Worm (Caenorhabditis elegans) whole organism, young adult: ENCODE measurements around the gene C32C4.16.

Experiments
- B0336.3 ChIP-seq: fragments of 200-800 bp; sonication (Bioruptor generic); IDR thresholded peaks from 2 replicates; pipeline ENCODE4 v1.3.6; 2022; ENCODE audit warnings: missing genetic modification characterization, missing compliant biosample characterization
- C17E4.6 ChIP-seq: fragments of 200-800 bp; sonication (Bioruptor generic); IDR thresholded peaks from 2 replicates; pipeline ENCODE4 v1.3.6; 2022; ENCODE audit warnings: missing genetic modification reagents, missing genetic modification characterization, missing compliant biosample characterization
- D2030.7 ChIP-seq: fragments of 200-800 bp; sonication (Bioruptor generic); IDR thresholded peaks from 2 replicates; pipeline ENCODE4 v1.3.6; 2022; ENCODE audit warnings: missing genetic modification reagents, missing genetic modification characterization, missing compliant biosample characterization
- F10E7.11 ChIP-seq: sonication (generic microtip); optimal IDR thresholded peaks from 2 replicates; lab custom pipeline; 2017; ENCODE audit warnings: mild to moderate bottlenecking, missing genetic modification characterization, moderate library complexity, missing compliant biosample characterization
- F22D6.2 ChIP-seq: sonication (generic microtip); optimal IDR thresholded peaks from 2 replicates; lab custom pipeline; 2016; ENCODE audit warnings: mild to moderate bottlenecking, missing genetic modification characterization, missing compliant biosample characterization
- F23B12.7 ChIP-seq: sonication (generic microtip); optimal IDR thresholded peaks from 2 replicates; lab custom pipeline; 2017; ENCODE audit warnings: missing genetic modification characterization, mild to moderate bottlenecking, missing compliant biosample characterization, antibody characterized with exemption, moderate library complexity; ENCODE audit not compliant: insufficient read depth
- F37B4.10 ChIP-seq: fragments of 200-800 bp; sonication (Bioruptor generic); IDR thresholded peaks from 2 replicates; pipeline ENCODE4 v1.3.6; 2022; ENCODE audit warnings: missing genetic modification characterization, missing compliant biosample characterization
- F39B2.1 ChIP-seq: fragments of 200-800 bp; sonication (Bioruptor generic); IDR thresholded peaks from 2 replicates; pipeline ENCODE4 v1.3.6; 2022; ENCODE audit warnings: missing genetic modification reagents, missing genetic modification characterization, missing compliant biosample characterization
- F52B5.7 ChIP-seq: sonication (generic microtip); optimal IDR thresholded peaks from 2 replicates; lab custom pipeline; 2016; ENCODE audit warnings: mild to moderate bottlenecking, missing genetic modification characterization, missing compliant biosample characterization
- F57C9.4 ChIP-seq: sonication (generic microtip); optimal IDR thresholded peaks from 2 replicates; lab custom pipeline; 2017; ENCODE audit warnings: mild to moderate bottlenecking, missing genetic modification characterization, missing compliant biosample characterization
- K12H6.12 ChIP-seq: fragments of 200-800 bp; sonication (Bioruptor generic); optimal IDR thresholded peaks from 2 replicates; lab custom pipeline; 2018; ENCODE audit warnings: mild to moderate bottlenecking, missing genetic modification characterization, missing compliant biosample characterization
- T26A5.8 ChIP-seq: sonication (generic microtip); optimal IDR thresholded peaks from 2 replicates; lab custom pipeline; 2016; ENCODE audit warnings: missing genetic modification characterization, missing compliant biosample characterization
- akir-1 ChIP-seq: fragments of 200-800 bp; sonication (Bioruptor generic); optimal IDR thresholded peaks from 2 replicates; lab custom pipeline; 2018; ENCODE audit warnings: mild to moderate bottlenecking, missing genetic modification characterization, moderate library complexity, missing compliant biosample characterization
- aptf-2 ChIP-seq: fragments of 200-800 bp; sonication (Bioruptor generic); conservative IDR thresholded peaks from 2 replicates; pipeline ENCODE4 v1.3.6; 2022; ENCODE audit warnings: missing genetic modification reagents, missing genetic modification characterization, missing compliant biosample characterization
- athp-1 ChIP-seq: sonication (generic microtip); optimal IDR thresholded peaks from 2 replicates; lab custom pipeline; 2017; ENCODE audit warnings: mild to moderate bottlenecking, missing genetic modification characterization, missing compliant biosample characterization
- attf-3 ChIP-seq: fragments of 200-800 bp; sonication (Bioruptor generic); conservative IDR thresholded peaks from 2 replicates; pipeline ENCODE4 v1.3.6; 2022; ENCODE audit warnings: missing genetic modification reagents, missing genetic modification characterization, missing compliant biosample characterization
- attf-5 ChIP-seq: fragments of 200-800 bp; sonication (Bioruptor generic); optimal IDR thresholded peaks from 2 replicates; lab custom pipeline; 2018; ENCODE audit warnings: mild to moderate bottlenecking, missing genetic modification characterization, missing compliant biosample characterization
- bed-1 ChIP-seq: fragments of 200-800 bp; sonication (Bioruptor generic); IDR thresholded peaks from 2 replicates; pipeline ENCODE4 v1.3.6; 2022; ENCODE audit warnings: missing genetic modification reagents, missing genetic modification characterization, missing compliant biosample characterization
- cebp-2 ChIP-seq: fragments of 200-800 bp; sonication (Bioruptor generic); IDR thresholded peaks from 2 replicates; pipeline ENCODE4 v1.3.6; 2022; ENCODE audit warnings: missing genetic modification characterization, missing compliant biosample characterization
- ceh-91 ChIP-seq: fragments of 200-800 bp; sonication (Bioruptor generic); IDR thresholded peaks from 2 replicates; pipeline ENCODE4 v1.3.6; 2022; ENCODE audit warnings: missing genetic modification reagents, missing genetic modification characterization, missing compliant biosample characterization
- efl-1 ChIP-seq: fragments of 150-350 bp; optimal IDR thresholded peaks from 2 replicates; lab custom pipeline; 2014; ENCODE audit warnings: missing biosample characterization, missing genetic modification reagents, missing genetic modification characterization
- ets-4 ChIP-seq: fragments of 200-800 bp; sonication (Bioruptor generic); optimal IDR thresholded peaks from 2 replicates; lab custom pipeline; 2018; ENCODE audit warnings: mild to moderate bottlenecking, missing genetic modification characterization, missing compliant biosample characterization
- fkh-3 ChIP-seq: sonication (generic microtip); optimal IDR thresholded peaks from 2 replicates; lab custom pipeline; 2016; ENCODE audit warnings: mild to moderate bottlenecking, missing genetic modification characterization, missing compliant biosample characterization
- him-1 ChIP-seq: sonication (generic microtip); optimal IDR thresholded peaks from 2 replicates; lab custom pipeline; 2016; ENCODE audit warnings: missing genotype, missing genetic modification reagents, missing genetic modification characterization, missing compliant biosample characterization
- hlh-26 ChIP-seq: fragments of 200-800 bp; sonication (Bioruptor generic); conservative IDR thresholded peaks from 2 replicates; pipeline ENCODE4 v1.3.6; 2022; ENCODE audit warnings: missing genetic modification reagents, missing genetic modification characterization, missing compliant biosample characterization
- hmg-20 ChIP-seq: fragments of 200-800 bp; sonication (Bioruptor generic); IDR thresholded peaks from 2 replicates; pipeline ENCODE4 v1.3.6; 2022; ENCODE audit warnings: missing genetic modification reagents, missing genetic modification characterization, missing compliant biosample characterization
- hrde-1 ChIP-seq: sonication (generic microtip); optimal IDR thresholded peaks from 2 replicates; lab custom pipeline; 2016; ENCODE audit warnings: missing genetic modification characterization, mild to moderate bottlenecking, missing compliant biosample characterization, moderate library complexity, missing genotype, missing genetic modification reagents, borderline replicate concordance
- hsf-1 ChIP-seq: fragments of 200-800 bp; sonication (Bioruptor generic); IDR thresholded peaks from 2 replicates; pipeline ENCODE4 v1.3.6; 2022; ENCODE audit warnings: missing genetic modification reagents, missing genetic modification characterization, missing compliant biosample characterization
- lag-1 ChIP-seq: fragments of 200-800 bp; sonication (Bioruptor generic); IDR thresholded peaks from 2 replicates; pipeline ENCODE4 v1.3.6; 2022; ENCODE audit warnings: missing genetic modification reagents, missing genetic modification characterization, missing compliant biosample characterization
- lin-26 ChIP-seq: fragments of 200-800 bp; sonication (Bioruptor generic); IDR thresholded peaks from 2 replicates; pipeline ENCODE4 v1.3.6; 2022; ENCODE audit warnings: missing genetic modification reagents, missing genetic modification characterization, missing compliant biosample characterization
- lin-54 ChIP-seq: fragments of 200-800 bp; sonication (Bioruptor generic); optimal IDR thresholded peaks from 2 replicates; lab custom pipeline; 2018; ENCODE audit warnings: mild to moderate bottlenecking, missing genetic modification characterization, missing compliant biosample characterization
- lsl-1 ChIP-seq: fragments of 200-800 bp; sonication (Bioruptor generic); optimal IDR thresholded peaks from 2 replicates; lab custom pipeline; 2018; ENCODE audit warnings: mild to moderate bottlenecking, missing genetic modification characterization, moderate library complexity, missing compliant biosample characterization
- madf-10 ChIP-seq: sonication (generic microtip); optimal IDR thresholded peaks from 2 replicates; lab custom pipeline; 2016; ENCODE audit warnings: mild to moderate bottlenecking, missing genetic modification characterization, missing compliant biosample characterization
- madf-3 ChIP-seq: fragments of 200-800 bp; sonication (Bioruptor generic); IDR thresholded peaks from 2 replicates; pipeline ENCODE4 v1.3.6; 2022; ENCODE audit warnings: missing genetic modification reagents, missing genetic modification characterization, missing compliant biosample characterization
- madf-6 ChIP-seq: fragments of 200-800 bp; sonication (Bioruptor generic); IDR thresholded peaks from 2 replicates; pipeline ENCODE4 v1.3.6; 2022; ENCODE audit warnings: missing genetic modification reagents, missing genetic modification characterization, missing compliant biosample characterization
- madf-8 ChIP-seq: fragments of 200-800 bp; sonication (Bioruptor generic); conservative IDR thresholded peaks from 2 replicates; pipeline ENCODE4 v1.3.6; 2022; ENCODE audit warnings: missing genetic modification reagents, missing genetic modification characterization, missing compliant biosample characterization
- mxl-1 ChIP-seq: sonication (generic microtip); optimal IDR thresholded peaks from 2 replicates; lab custom pipeline; 2016; ENCODE audit warnings: missing genetic modification characterization, missing compliant biosample characterization
- nfya-1 ChIP-seq: sonication (generic microtip); optimal IDR thresholded peaks from 2 replicates; lab custom pipeline; 2017; ENCODE audit warnings: antibody characterized with exemption, missing compliant biosample characterization, missing genetic modification characterization, borderline replicate concordance; ENCODE audit not compliant: insufficient read depth
- nfyb-1 ChIP-seq: fragments of 200-800 bp; sonication (Bioruptor generic); IDR thresholded peaks from 2 replicates; pipeline ENCODE4 v1.3.6; 2022; ENCODE audit warnings: missing genetic modification reagents, missing genetic modification characterization, missing compliant biosample characterization
- nhr-179 ChIP-seq: sonication (generic microtip); optimal IDR thresholded peaks from 2 replicates; lab custom pipeline; 2016; ENCODE audit warnings: mild to moderate bottlenecking, missing genetic modification characterization, missing compliant biosample characterization
- rpc-1 ChIP-seq, 2 experiments: fragments of 150-350 bp in 1 of 2; sonication (generic microtip) in 1 of 2; optimal IDR thresholded peaks; 2 replicates each; lab custom pipeline; 2014 to 2018; ENCODE audit warnings: missing biosample characterization in 1 of 2, missing genetic modification characterization in 1 of 2, missing genetic modification reagents in 1 of 2, missing genotype in 1 of 2
- unc-130 ChIP-seq: sonication (generic microtip); optimal IDR thresholded peaks from 2 replicates; lab custom pipeline; 2016; ENCODE audit warnings: missing genetic modification reagents, missing genetic modification characterization, missing compliant biosample characterization
- xnd-1 ChIP-seq: sonication (generic microtip); optimal IDR thresholded peaks from 2 replicates; lab custom pipeline; 2016; ENCODE audit warnings: missing genotype, missing genetic modification reagents, missing genetic modification characterization, missing compliant biosample characterization
- zim-3 ChIP-seq: sonication (generic microtip); optimal IDR thresholded peaks from 2 replicates; lab custom pipeline; 2017; ENCODE audit warnings: mild to moderate bottlenecking, missing genetic modification characterization, moderate library complexity, missing compliant biosample characterization

The C32C4.16 gene

ce11 chrV:10657959-10658358 lies 10.6 kb downstream of the C32C4.16 start, which contains the start of gene tut-2:
Gene tut-2 (plus strand): TSS chrV:10658235.
- 0 out of 2 replicates have a peak, but pooled peaks have one; percentile 14 for TF ChIP-seq cebp-2 (GFP tag; lab: Robert Waterston, UW)
- TF ChIP-seq madf-3: no peak

DNA sequence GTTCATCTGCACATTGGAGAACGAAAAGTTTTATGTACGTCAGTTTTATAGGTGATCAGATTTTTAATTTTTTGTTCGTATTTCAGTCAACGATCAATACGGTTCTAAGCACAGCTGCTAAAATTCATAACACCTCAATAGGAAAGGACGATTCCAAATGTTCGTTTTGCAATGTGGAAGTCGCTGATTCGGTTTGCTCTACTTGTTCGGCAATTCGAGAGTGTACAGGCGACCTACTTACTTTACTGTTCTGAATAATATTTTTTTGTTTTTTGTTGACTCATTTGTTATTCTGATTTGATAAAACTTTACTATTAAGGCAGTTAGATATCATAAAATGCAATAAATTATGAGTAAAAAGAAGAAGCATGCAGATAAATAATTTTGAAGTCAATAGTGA lies 12.0 kb downstream of the C32C4.16 start:
- no peak for TF ChIP-seq lag-1
- 0 out of 2 replicates have a peak, but pooled peaks have one; percentile 43 for TF ChIP-seq C17E4.6 (GFP tag; lab: Robert Waterston, UW)
- peak; percentile 27; the same call in 1 of the 2 replicates for TF ChIP-seq lin-26
- TF ChIP-seq lin-54 (GFP tag; lab: Kevin White, UChicago): peak; percentile 16
- no peak for TF ChIP-seq rpc-1 (optimal IDR thresholded peaks at IDR 0.05; lab: Kevin White, UChicago)
- TF ChIP-seq rpc-1 (tag; optimal IDR thresholded peaks at IDR 0.05; lab: Kevin White, UChicago): no peak
- no peak for TF ChIP-seq aptf-2 (GFP tag; lab: Robert Waterston, UW)
- TF ChIP-seq B0336.3 (GFP tag; lab: Robert Waterston, UW): peak; percentile 29; the same call in 1 of the 2 replicates
- TF ChIP-seq xnd-1 (tag; lab: Kevin White, UChicago): no peak
- 0 out of 2 replicates have a peak, but pooled peaks have one; percentile 12 for TF ChIP-seq D2030.7 (GFP tag; lab: Robert Waterston, UW)
- 0 out of 2 replicates have a peak, but pooled peaks have one; percentile 43 for TF ChIP-seq hsf-1 (GFP tag; lab: Robert Waterston, UW)
- TF ChIP-seq F23B12.7 (tag; lab: Kevin White, UChicago): no peak
- peak; percentile 5 for TF ChIP-seq him-1
- peak; percentile 10 for TF ChIP-seq mxl-1 (tag; lab: Kevin White, UChicago)
- no peak for TF ChIP-seq hmg-20 (GFP tag; lab: Robert Waterston, UW)
- peak; percentile 58 for TF ChIP-seq madf-6 (GFP tag; lab: Robert Waterston, UW)
- TF ChIP-seq hrde-1 (tag; lab: Kevin White, UChicago): peak; percentile 59
- no peak for TF ChIP-seq F52B5.7

DNA sequence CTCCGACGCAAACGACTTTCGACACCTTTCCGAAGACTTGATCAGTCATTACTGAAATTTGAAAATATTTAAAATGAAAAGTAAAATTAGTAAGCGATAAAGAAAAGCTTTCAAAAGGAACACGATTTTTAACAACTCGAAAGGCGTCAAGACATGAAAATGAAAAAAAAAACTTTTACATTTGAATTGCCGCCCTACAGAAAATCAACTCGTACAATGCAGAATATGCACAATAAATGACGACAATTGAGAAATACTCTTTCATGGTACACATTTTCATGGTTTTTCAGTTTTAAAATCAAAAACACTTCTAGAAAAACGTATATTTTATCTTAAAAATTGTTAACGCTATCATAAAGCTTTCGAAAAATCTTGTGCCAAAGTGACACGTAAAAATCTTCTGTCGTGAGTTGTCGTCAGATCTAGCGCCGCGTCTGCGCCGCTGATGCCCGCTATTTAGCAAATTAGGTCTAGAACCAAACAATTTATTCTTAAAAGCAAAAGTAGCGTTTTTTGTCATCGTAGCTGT lies 14.1 kb downstream of the C32C4.16 start, which contains the start of gene sqv-4:
Gene sqv-4 (minus strand): TSS at position 51 of the 529 bp plus-strand sequence.
- peak; percentile 66 for TF ChIP-seq xnd-1 (tag; lab: Kevin White, UChicago)
- TF ChIP-seq F37B4.10: no peak
- TF ChIP-seq lsl-1: peak; percentile 51
- no peak for TF ChIP-seq F22D6.2 (tag; lab: Kevin White, UChicago)
- TF ChIP-seq lin-54 (GFP tag; lab: Kevin White, UChicago): peak; percentile 77
- TF ChIP-seq nfya-1 (tag; lab: Kevin White, UChicago): no peak
- no peak for TF ChIP-seq ets-4
- TF ChIP-seq hlh-26: no peak
- TF ChIP-seq nfyb-1: 0 out of 2 replicates have a peak, but pooled peaks have one; percentile 29
- TF ChIP-seq bed-1 (GFP tag; lab: Robert Waterston, UW): no peak
- TF ChIP-seq K12H6.12 (tag; lab: Kevin White, UChicago): no peak
- TF ChIP-seq akir-1 (GFP tag; lab: Kevin White, UChicago): no peak
- no peak for TF ChIP-seq hsf-1 (GFP tag; lab: Robert Waterston, UW)
- TF ChIP-seq fkh-3 (tag; lab: Kevin White, UChicago): no peak
- TF ChIP-seq madf-10: no peak
- TF ChIP-seq madf-6 (GFP tag; lab: Robert Waterston, UW): peak; percentile 76
- peak; percentile 47; the same call in 1 of the 2 replicates for TF ChIP-seq ceh-91
- no peak for TF ChIP-seq F10E7.11 (tag; lab: Kevin White, UChicago)
- no peak for TF ChIP-seq F39B2.1 (GFP tag; lab: Robert Waterston, UW)
- TF ChIP-seq madf-8: peak; percentile 55
- no peak for TF ChIP-seq lag-1
- TF ChIP-seq zim-3 (tag; lab: Kevin White, UChicago): no peak
- peak; percentile 51 for TF ChIP-seq efl-1 (GFP tag; lab: Kevin White, UChicago)
- no peak for TF ChIP-seq F57C9.4 (tag; lab: Kevin White, UChicago)
- no peak for TF ChIP-seq nhr-179 (tag; lab: Kevin White, UChicago)
- no peak for TF ChIP-seq athp-1
- peak; percentile 64 for TF ChIP-seq attf-5 (GFP tag; lab: Kevin White, UChicago)
- TF ChIP-seq attf-3 (GFP tag; lab: Robert Waterston, UW): no peak
- no peak for TF ChIP-seq lin-26
- TF ChIP-seq unc-130 (GFP tag; lab: Kevin White, UChicago): no peak
- no peak for TF ChIP-seq T26A5.8 (tag; lab: Kevin White, UChicago)
